Fruit fly (Drosophila melanogaster) whole organism, embryonic: ENCODE data around the gene CG6040.

Experiments used
- ATbp ChIP-seq: fragments of 200-800 bp; sonication (Bioruptor generic); optimal IDR thresholded peaks from 2 replicates; lab custom pipeline; 2017; ENCODE audit warnings: missing biosample characterization, mild to moderate bottlenecking, missing genetic modification characterization, missing genetic modification reagents
- Adf1 ChIP-seq: fragments of 200-800 bp; sonication (Bioruptor generic); IDR thresholded peaks from 2 replicates; pipeline ENCODE4 v1.3.6; 2022; ENCODE audit warnings: missing biosample characterization, missing genetic modification characterization
- Bgb ChIP-seq: fragments of 200-800 bp; sonication (Bioruptor generic); IDR thresholded peaks from 2 replicates; pipeline ENCODE4 v1.3.6; 2022; ENCODE audit warnings: missing biosample characterization, missing genetic modification characterization; ENCODE audit not compliant: partially characterized antibody
- CG10274 ChIP-seq: fragments of 200-800 bp; sonication (Bioruptor generic); optimal IDR thresholded peaks from 3 replicates; lab custom pipeline; 2017; ENCODE audit warnings: missing biosample characterization, mild to moderate bottlenecking, missing genetic modification characterization
- CG12236 ChIP-seq: fragments of 200-800 bp; sonication (Bioruptor generic); optimal IDR thresholded peaks from 2 replicates; lab custom pipeline; 2016; ENCODE audit warnings: missing biosample characterization, missing genetic modification characterization
- CG13287 ChIP-seq: fragments of 200-800 bp; sonication (Bioruptor generic); IDR thresholded peaks from 2 replicates; pipeline ENCODE4 v1.3.6; 2022; ENCODE audit warnings: missing biosample characterization, missing genetic modification characterization; ENCODE audit not compliant: partially characterized antibody
- CG13894 ChIP-seq: fragments of 200-800 bp; sonication (Bioruptor generic); optimal IDR thresholded peaks from 3 replicates; lab custom pipeline; 2018; ENCODE audit warnings: missing biosample characterization, mild to moderate bottlenecking, missing genetic modification characterization, moderate library complexity
- CG17385 ChIP-seq: fragments of 200-800 bp; sonication (Bioruptor generic); optimal IDR thresholded peaks from 3 replicates; lab custom pipeline; 2018; ENCODE audit warnings: missing biosample characterization, mild to moderate bottlenecking, missing genetic modification characterization
- CG18262 ChIP-seq: fragments of 200-800 bp; optimal IDR thresholded peaks from 3 replicates; lab custom pipeline; 2019; ENCODE audit warnings: missing biosample characterization, mild to moderate bottlenecking, missing genetic modification characterization, moderate library complexity
- CG18619 ChIP-seq: fragments of 200-800 bp; sonication (Bioruptor generic); optimal IDR thresholded peaks from 3 replicates; lab custom pipeline; 2017; ENCODE audit warnings: missing biosample characterization, mild to moderate bottlenecking, missing genetic modification characterization
- CG34376 ChIP-seq: fragments of 200-800 bp; sonication (Bioruptor generic); optimal IDR thresholded peaks from 2 replicates; lab custom pipeline; 2018; ENCODE audit warnings: missing biosample characterization, mild to moderate bottlenecking, missing genetic modification characterization
- CG4617 ChIP-seq: fragments of 200-800 bp; sonication (Bioruptor generic); optimal IDR thresholded peaks from 3 replicates; lab custom pipeline; 2016; ENCODE audit warnings: missing biosample characterization, missing genetic modification characterization, borderline replicate concordance
- CG6254 ChIP-seq: fragments of 200-800 bp; sonication (Bioruptor generic); optimal IDR thresholded peaks from 3 replicates; lab custom pipeline; 2017; ENCODE audit warnings: mild to moderate bottlenecking, missing biosample characterization, missing genetic modification reagents, missing genetic modification characterization
- CG6791 ChIP-seq: fragments of 200-800 bp; sonication (Bioruptor generic); IDR thresholded peaks from 3 replicates; pipeline ENCODE4 v1.3.6; 2022; ENCODE audit warnings: missing biosample characterization, missing genetic modification characterization; ENCODE audit not compliant: partially characterized antibody
- CG9609 ChIP-seq: fragments of 200-800 bp; sonication (Bioruptor generic); optimal IDR thresholded peaks from 3 replicates; lab custom pipeline; 2016; ENCODE audit warnings: missing biosample characterization, missing genetic modification characterization
- CG9876 ChIP-seq: fragments of 200-800 bp; sonication (Bioruptor generic); optimal IDR thresholded peaks from 2 replicates; lab custom pipeline; 2016; ENCODE audit warnings: missing biosample characterization, missing genetic modification characterization
- D19B ChIP-seq: fragments of 200-800 bp; sonication (Bioruptor generic); optimal IDR thresholded peaks from 2 replicates; lab custom pipeline; 2017; ENCODE audit warnings: missing biosample characterization, mild to moderate bottlenecking, missing genetic modification characterization
- Dll ChIP-seq: fragments of 200-800 bp; sonication (Bioruptor generic); IDR thresholded peaks from 4 replicates; pipeline ENCODE4 v1.3.6; 2022; ENCODE audit warnings: missing biosample characterization, missing genetic modification characterization; ENCODE audit not compliant: partially characterized antibody
- Dp ChIP-seq: fragments of 200-800 bp; sonication (Bioruptor generic); optimal IDR thresholded peaks from 2 replicates; lab custom pipeline; 2018; ENCODE audit warnings: missing biosample characterization, mild to moderate bottlenecking, missing genetic modification characterization, moderate library complexity
- Fer3 ChIP-seq: fragments of 200-800 bp; sonication (Bioruptor generic); optimal IDR thresholded peaks from 2 replicates; lab custom pipeline; 2018; ENCODE audit warnings: missing biosample characterization, mild to moderate bottlenecking, missing genetic modification characterization, moderate library complexity
- HLH4C ChIP-seq: fragments of 200-800 bp; sonication (Bioruptor generic); IDR thresholded peaks from 3 replicates; pipeline ENCODE4 v1.3.6; 2022; ENCODE audit warnings: missing biosample characterization, missing genetic modification characterization; ENCODE audit not compliant: partially characterized antibody
- Hmr ChIP-seq: fragments of 200-800 bp; sonication (Bioruptor generic); optimal IDR thresholded peaks from 3 replicates; lab custom pipeline; 2017; ENCODE audit warnings: mild to moderate bottlenecking, missing biosample characterization, missing genetic modification reagents, missing genetic modification characterization
- Lhr ChIP-seq: fragments of 200-800 bp; sonication (Bioruptor generic); optimal IDR thresholded peaks from 3 replicates; lab custom pipeline; 2017; ENCODE audit warnings: mild to moderate bottlenecking, missing biosample characterization, missing genetic modification reagents, missing genetic modification characterization
- NFAT ChIP-seq: fragments of 200-800 bp; sonication (Bioruptor generic); IDR thresholded peaks from 2 replicates; pipeline ENCODE4 v1.3.6; 2022; ENCODE audit warnings: missing biosample characterization, missing genetic modification characterization
- Nf-YA ChIP-seq: fragments of 200-800 bp; sonication (Bioruptor generic); IDR thresholded peaks from 2 replicates; pipeline ENCODE4 v1.3.6; 2022; ENCODE audit warnings: missing biosample characterization, missing genetic modification characterization
- Nf-YC ChIP-seq: fragments of 200-800 bp; optimal IDR thresholded peaks from 3 replicates; lab custom pipeline; 2019; ENCODE audit warnings: missing biosample characterization, mild to moderate bottlenecking, missing genetic modification characterization, moderate library complexity
- Optix ChIP-seq: fragments of 200-800 bp; sonication (Bioruptor generic); IDR thresholded peaks from 3 replicates; pipeline ENCODE4 v1.3.6; 2022; ENCODE audit warnings: missing biosample characterization, missing genetic modification characterization
- Sox100B ChIP-seq: fragments of 200-800 bp; sonication (Bioruptor generic); optimal IDR thresholded peaks from 3 replicates; lab custom pipeline; 2018; ENCODE audit warnings: missing biosample characterization, mild to moderate bottlenecking, missing genetic modification characterization
- al ChIP-seq: fragments of 200-800 bp; sonication (Bioruptor generic); IDR thresholded peaks from 2 replicates; pipeline ENCODE4 v1.3.6; 2022; ENCODE audit warnings: missing biosample characterization, missing genetic modification characterization
- ara ChIP-seq: fragments of 200-800 bp; sonication (Bioruptor generic); IDR thresholded peaks from 2 replicates; pipeline ENCODE4 v1.3.6; 2022; ENCODE audit warnings: missing biosample characterization, missing genetic modification characterization
- bsh ChIP-seq, 2 experiments: fragments of 200-800 bp; sonication (Bioruptor generic); optimal IDR thresholded peaks; 2 replicates each; lab custom pipeline; 2017 to 2018; ENCODE audit warnings: mild to moderate bottlenecking in 2 of 2, missing biosample characterization in 2 of 2, missing genetic modification characterization in 2 of 2, moderate library complexity in 1 of 2
- caup ChIP-seq: fragments of 200-800 bp; sonication (Bioruptor generic); optimal IDR thresholded peaks from 3 replicates; lab custom pipeline; 2017; ENCODE audit warnings: missing biosample characterization, mild to moderate bottlenecking, missing genetic modification characterization, moderate library complexity; ENCODE audit not compliant: severe bottlenecking
- cwo ChIP-seq: fragments of 200-800 bp; sonication (Bioruptor generic); optimal IDR thresholded peaks from 3 replicates; lab custom pipeline; 2017; ENCODE audit warnings: missing biosample characterization, missing genetic modification characterization, mild to moderate bottlenecking, moderate library complexity, missing genetic modification reagents
- dmrt11E ChIP-seq: fragments of 200-800 bp; sonication (Bioruptor generic); optimal IDR thresholded peaks from 3 replicates; lab custom pipeline; 2018; ENCODE audit warnings: missing biosample characterization, mild to moderate bottlenecking, missing genetic modification characterization, moderate library complexity
- fd64A ChIP-seq: fragments of 200-800 bp; sonication (Bioruptor generic); optimal IDR thresholded peaks from 3 replicates; lab custom pipeline; 2018; ENCODE audit warnings: missing biosample characterization, mild to moderate bottlenecking, missing genetic modification characterization
- ftz-f1 ChIP-seq: fragments of 200-800 bp; sonication (Bioruptor generic); optimal IDR thresholded peaks from 2 replicates; lab custom pipeline; 2016; ENCODE audit warnings: missing biosample characterization, missing genetic modification characterization
- gcm ChIP-seq: fragments of 200-800 bp; sonication (Bioruptor generic); optimal IDR thresholded peaks from 2 replicates; lab custom pipeline; 2019; ENCODE audit warnings: missing biosample characterization, mild to moderate bottlenecking, missing genetic modification characterization, moderate library complexity
- grau ChIP-seq: fragments of 200-800 bp; optimal IDR thresholded peaks from 3 replicates; lab custom pipeline; 2019; ENCODE audit warnings: missing biosample characterization, mild to moderate bottlenecking, missing genetic modification characterization, moderate library complexity
- hbn ChIP-seq: fragments of 200-800 bp; sonication (Bioruptor generic); IDR thresholded peaks from 2 replicates; pipeline ENCODE4 v1.3.6; 2022; ENCODE audit warnings: missing biosample characterization, missing genetic modification characterization; ENCODE audit not compliant: partially characterized antibody
- jigr1 ChIP-seq: fragments of 200-800 bp; sonication (Bioruptor generic); IDR thresholded peaks from 3 replicates; pipeline ENCODE4 v1.3.6; 2022; ENCODE audit warnings: missing biosample characterization, missing genetic modification characterization
- kay ChIP-seq: fragments of 200-800 bp; sonication (Bioruptor generic); optimal IDR thresholded peaks from 2 replicates; lab custom pipeline; 2016; ENCODE audit warnings: missing biosample characterization, missing genetic modification characterization
- lov ChIP-seq, 2 experiments: fragments of 200-800 bp in 1 of 2; fragments of >200 bp in 1 of 2; sonication (Bioruptor generic) in 1 of 2; IDR thresholded peaks in 1 of 2; optimal IDR thresholded peaks in 1 of 2; 2 replicates in 1 of 2; 3 replicates in 1 of 2; pipeline versions ENCODE4 v1.3.6 to Lab custom; 2017 to 2022; ENCODE audit warnings: missing biosample characterization in 1 of 2, missing genetic modification characterization in 1 of 2
- org-1 ChIP-seq: fragments of 200-800 bp; sonication (Bioruptor generic); optimal IDR thresholded peaks from 2 replicates; lab custom pipeline; 2017; ENCODE audit warnings: missing biosample characterization, missing genetic modification characterization
- otp ChIP-seq: fragments of 200-800 bp; sonication (Bioruptor generic); IDR thresholded peaks from 3 replicates; pipeline ENCODE4, ENCODE4 v1.3.6; 2022; ENCODE audit warnings: missing biosample characterization, missing genetic modification characterization
- sob ChIP-seq: fragments of 200-800 bp; sonication (Bioruptor generic); IDR thresholded peaks from 2 replicates; pipeline ENCODE4 v1.3.6; 2022; ENCODE audit warnings: missing biosample characterization, missing genetic modification characterization
- vvl ChIP-seq: fragments of 200-800 bp; sonication (Bioruptor generic); IDR thresholded peaks from 2 replicates; pipeline ENCODE4 v1.3.6; 2022; ENCODE audit warnings: missing biosample characterization, missing genetic modification characterization
- zfh2 ChIP-seq: fragments of 200-800 bp; sonication (Bioruptor generic); optimal IDR thresholded peaks from 2 replicates; lab custom pipeline; 2016; ENCODE audit warnings: missing biosample characterization, missing genetic modification characterization

CG6040 gene

dm6 chr3R:19147511-19148239 lies 50.9 kb downstream of the CG6040 start, which contains the start of gene Ppcs (continued):
- TF ChIP-seq hbn (peak; percentile 49; the same call in 1 of the 2 replicates), jigr1 (GFP tag; lab: Robert Waterston, UW) (no peak), Dp (GFP tag; lab: Kevin White, UChicago) (peak; percentile 97), CG6254 (GFP tag; lab: Kevin White, UChicago) (peak; percentile 57), CG9609 (GFP tag; lab: Kevin White, UChicago) (peak; percentile 53), kay (peak; percentile 62), fd64A (no peak), ara (GFP tag; lab: Robert Waterston, UW) (no peak), Optix (GFP tag; lab: Robert Waterston, UW) (no peak), Adf1 (GFP tag; lab: Robert Waterston, UW) (peak; percentile 55), HLH4C (GFP tag; lab: Robert Waterston, UW) (no peak), Fer3 (tag; lab: Kevin White, UChicago) (peak; percentile 55), CG4617 (GFP tag; lab: Kevin White, UChicago) (peak; percentile 71), otp (GFP tag; lab: Robert Waterston, UW) (peak; percentile 45; the same call in 2 of the 3 replicates), CG17385 (peak; percentile 59), ATbp (GFP tag; lab: Kevin White, UChicago) (no peak), Nf-YC (tag; lab: Kevin White, UChicago) (peak; percentile 48), Dll (GFP tag; lab: Robert Waterston, UW) (peak; percentile 61; the same call in 2 of the 4 replicates), sob (peak; percentile 80), Bgb (peak; percentile 57), Lhr (GFP tag; lab: Kevin White, UChicago) (peak; percentile 69), CG10274 (GFP tag; lab: Kevin White, UChicago) (peak; percentile 34), al (GFP tag; lab: Robert Waterston, UW) (0 out of 2 replicates have a peak, but pooled peaks have one; percentile 35), cwo (GFP tag; lab: Kevin White, UChicago) (peak; percentile 59), dmrt11E (peak; percentile 21), caup (peak; percentile 54), grau (tag; lab: Kevin White, UChicago) (peak; percentile 54), zfh2 (peak; percentile 73), CG12236 (peak; percentile 44), CG18262 (tag; lab: Kevin White, UChicago) (peak; percentile 48), D19B (GFP tag; lab: Kevin White, UChicago) (peak; percentile 35), CG13287 (peak; percentile 63), Hmr (GFP tag; lab: Kevin White, UChicago) (peak; percentile 77), vvl (GFP tag; lab: Robert Waterston, UW) (peak; percentile 22), bsh (GFP tag; optimal IDR thresholded peaks at IDR 0.05; lab: Kevin White, UChicago) (peak; percentile 27 to 92), lov (optimal IDR thresholded peaks at IDR 0.05; lab: Kevin White, UChicago) (no peak), lov (GFP tag; IDR thresholded peaks at IDR 0.05; lab: Robert Waterston, UW) (no peak), gcm (GFP tag; lab: Kevin White, UChicago) (no peak), Sox100B (peak; percentile 81), Nf-YA (GFP tag; lab: Robert Waterston, UW) (no peak), ftz-f1 (no peak), NFAT (GFP tag; lab: Robert Waterston, UW) (0 out of 2 replicates have a peak, but pooled peaks have one; percentile 2), CG13894 (tag; lab: Kevin White, UChicago) (peak; percentile 54), CG18619 (GFP tag; lab: Kevin White, UChicago) (peak; percentile 69), CG6791 (GFP tag; lab: Robert Waterston, UW) (no peak), CG34376 (GFP tag; lab: Kevin White, UChicago) (peak; percentile 85), org-1 (GFP tag; lab: Kevin White, UChicago) (no peak), CG9876 (GFP tag; lab: Kevin White, UChicago) (peak; percentile 59)
